Worm (Caenorhabditis elegans) whole organism, L4 larva: ENCODE results near the gene F54D8.10.

Experiments used
- D1046.2 ChIP-seq: fragments of 200-800 bp; sonication (Bioruptor generic); IDR thresholded peaks from 2 replicates; pipeline ENCODE4 v1.3.6; 2022; ENCODE audit warnings: missing genetic modification characterization, missing compliant biosample characterization
- F37D6.2 ChIP-seq: sonication (generic microtip); optimal IDR thresholded peaks from 2 replicates; lab custom pipeline; 2016; ENCODE audit warnings: mild to moderate bottlenecking, missing genetic modification characterization, missing compliant biosample characterization
- T20F7.1 ChIP-seq: fragments of 200-800 bp; sonication (Bioruptor generic); optimal IDR thresholded peaks from 2 replicates; lab custom pipeline; 2018; ENCODE audit warnings: mild to moderate bottlenecking, missing genetic modification characterization, missing compliant biosample characterization
- T26A8.4 ChIP-seq: fragments of 200-800 bp; sonication (Bioruptor generic); IDR thresholded peaks from 2 replicates; pipeline ENCODE4 v1.3.6; 2022; ENCODE audit warnings: missing genetic modification characterization, missing compliant biosample characterization
- Y5F2A.4 ChIP-seq: fragments of 200-800 bp; sonication (Bioruptor generic); optimal IDR thresholded peaks from 2 replicates; lab custom pipeline; 2018; ENCODE audit warnings: mild to moderate bottlenecking, missing genetic modification characterization, missing compliant biosample characterization
- ZK337.2 ChIP-seq: fragments of 200-800 bp; sonication (Bioruptor generic); IDR thresholded peaks from 2 replicates; pipeline ENCODE4 v1.3.6; 2022; ENCODE audit warnings: missing genetic modification reagents, missing genetic modification characterization, missing compliant biosample characterization
- ZK546.5 ChIP-seq, 2 experiments: sonication (generic microtip); optimal IDR thresholded peaks; 2 replicates each; lab custom pipeline; 2017; ENCODE audit warnings: missing biosample characterization in 2 of 2, missing genetic modification characterization in 2 of 2
- aha-1 ChIP-seq: fragments of 150-350 bp; peaks from one replicate; lab custom pipeline; 2014; ENCODE audit warnings: missing biosample characterization, missing genetic modification characterization
- attf-4 ChIP-seq: sonication (generic microtip); optimal IDR thresholded peaks from 3 replicates; lab custom pipeline; 2017; ENCODE audit warnings: missing biosample characterization, missing genetic modification characterization
- ceh-32 ChIP-seq: sonication (generic microtip); optimal IDR thresholded peaks from 2 replicates; lab custom pipeline; 2016; ENCODE audit warnings: mild to moderate bottlenecking, missing genetic modification characterization, missing compliant biosample characterization; ENCODE audit not compliant: poor library complexity
- daf-16 ChIP-seq, 3 experiments: sonication (generic microtip); optimal IDR thresholded peaks; 2 replicates each; lab custom pipeline; 2016 to 2017; ENCODE audit warnings: missing genetic modification characterization in 3 of 3, missing genetic modification reagents in 3 of 3, mild to moderate bottlenecking in 2 of 3, missing compliant biosample characterization in 2 of 3, missing biosample characterization in 1 of 3, moderate library complexity in 1 of 3
- daf-19 ChIP-seq: fragments of 200-800 bp; sonication (Bioruptor generic); conservative IDR thresholded peaks from 2 replicates; pipeline ENCODE4 v1.3.6; 2022; ENCODE audit warnings: missing genetic modification characterization, missing compliant biosample characterization
- dmd-6 ChIP-seq: fragments of 200-800 bp; sonication (Bioruptor generic); IDR thresholded peaks from 2 replicates; pipeline ENCODE4 v1.3.6; 2022; ENCODE audit warnings: missing genetic modification reagents, missing genetic modification characterization, missing compliant biosample characterization
- dmd-8 ChIP-seq: fragments of 200-800 bp; sonication (Bioruptor generic); IDR thresholded peaks from 2 replicates; pipeline ENCODE4 v1.3.6; 2022; ENCODE audit warnings: missing genetic modification characterization, missing compliant biosample characterization
- dmd-9 ChIP-seq: fragments of 200-800 bp; sonication (Bioruptor generic); IDR thresholded peaks from 2 replicates; pipeline ENCODE4 v1.3.6; 2022; ENCODE audit warnings: missing genetic modification reagents, missing genetic modification characterization, missing compliant biosample characterization
- dve-1 ChIP-seq: sonication (generic microtip); optimal IDR thresholded peaks from 2 replicates; lab custom pipeline; 2017; ENCODE audit warnings: antibody characterized with exemption, mild to moderate bottlenecking, missing genetic modification characterization, missing compliant biosample characterization; ENCODE audit not compliant: insufficient read depth
- fkh-10 ChIP-seq: fragments of 150-350 bp; optimal IDR thresholded peaks from 2 replicates; lab custom pipeline; 2014; ENCODE audit warnings: missing biosample characterization, missing genetic modification reagents, missing genetic modification characterization
- fos-1 ChIP-seq: fragments of 150-350 bp; optimal IDR thresholded peaks from 2 replicates; lab custom pipeline; 2014; ENCODE audit warnings: missing biosample characterization, missing genetic modification characterization
- hlh-11 ChIP-seq: fragments of 200-800 bp; sonication (Bioruptor generic); optimal IDR thresholded peaks from 2 replicates; lab custom pipeline; 2018; ENCODE audit warnings: mild to moderate bottlenecking, missing genetic modification characterization, missing compliant biosample characterization
- hlh-30 ChIP-seq: sonication (generic microtip); optimal IDR thresholded peaks from 2 replicates; lab custom pipeline; 2017; ENCODE audit warnings: antibody characterized with exemption, mild to moderate bottlenecking, missing genetic modification characterization, missing compliant biosample characterization; ENCODE audit not compliant: insufficient read depth
- jun-1 ChIP-seq: fragments of 150-350 bp; optimal IDR thresholded peaks from 2 replicates; lab custom pipeline; 2014; ENCODE audit warnings: missing biosample characterization, missing genetic modification reagents, missing genetic modification characterization
- lin-1 ChIP-seq: fragments of 200-800 bp; sonication (Bioruptor generic); IDR thresholded peaks from 2 replicates; pipeline ENCODE4 v1.3.6; 2022; ENCODE audit warnings: missing genetic modification reagents, missing genetic modification characterization, missing compliant biosample characterization
- lin-38 ChIP-seq: fragments of 200-800 bp; sonication (Bioruptor generic); IDR thresholded peaks from 2 replicates; pipeline ENCODE4 v1.3.6; 2022; ENCODE audit warnings: missing genetic modification reagents, missing genetic modification characterization, missing compliant biosample characterization
- lsy-2 ChIP-seq, 2 experiments: fragments of 150-350 bp in 1 of 2; sonication (generic microtip) in 1 of 2; optimal IDR thresholded peaks; 2 replicates each; lab custom pipeline; 2014 to 2017; ENCODE audit warnings: missing biosample characterization in 2 of 2, missing genetic modification characterization in 2 of 2
- mdl-1 ChIP-seq, 2 experiments: fragments of 150-350 bp in 1 of 2; sonication (generic microtip) in 1 of 2; optimal IDR thresholded peaks; 2 replicates each; lab custom pipeline; 2014 to 2017; ENCODE audit warnings: missing biosample characterization in 2 of 2, missing genetic modification characterization in 2 of 2
- mep-1 ChIP-seq: fragments of 150-350 bp; sonication (generic microtip); optimal IDR thresholded peaks from 3 replicates; lab custom pipeline; 2014; ENCODE audit warnings: missing biosample characterization, missing genetic modification characterization
- mes-2 ChIP-seq: sonication (generic microtip); optimal IDR thresholded peaks from 2 replicates; lab custom pipeline; 2016; ENCODE audit warnings: missing genotype, mild to moderate bottlenecking, missing genetic modification characterization, missing compliant biosample characterization; ENCODE audit not compliant: poor library complexity, severe bottlenecking
- mxl-3 ChIP-seq: fragments of 200-800 bp; sonication (Bioruptor generic); optimal IDR thresholded peaks from 2 replicates; lab custom pipeline; 2018; ENCODE audit warnings: mild to moderate bottlenecking, missing genetic modification characterization, missing compliant biosample characterization
- nhr-11 ChIP-seq: fragments of 150-350 bp; optimal IDR thresholded peaks from 2 replicates; lab custom pipeline; 2014; ENCODE audit warnings: missing biosample characterization, missing genetic modification characterization
- nhr-25 ChIP-seq: sonication (generic microtip); optimal IDR thresholded peaks from 2 replicates; lab custom pipeline; 2017; ENCODE audit warnings: missing genetic modification characterization, mild to moderate bottlenecking, missing compliant biosample characterization, antibody characterized with exemption, moderate library complexity, borderline replicate concordance; ENCODE audit not compliant: insufficient read depth
- nhr-28 ChIP-seq: fragments of 150-350 bp; optimal IDR thresholded peaks from 2 replicates; lab custom pipeline; 2014; ENCODE audit warnings: missing biosample characterization, missing genetic modification characterization
- nhr-48 ChIP-seq: sonication (generic microtip); optimal IDR thresholded peaks from 2 replicates; lab custom pipeline; 2016; ENCODE audit warnings: mild to moderate bottlenecking, missing genetic modification characterization, missing compliant biosample characterization
- nhr-6 ChIP-seq: fragments of 150-350 bp; optimal IDR thresholded peaks from 2 replicates; lab custom pipeline; 2014; ENCODE audit warnings: missing biosample characterization, missing genetic modification characterization
- nhr-77 ChIP-seq: fragments of 150-350 bp; optimal IDR thresholded peaks from 2 replicates; lab custom pipeline; 2014; ENCODE audit warnings: missing biosample characterization, missing genetic modification characterization
- pha-4 ChIP-seq, 2 experiments: fragments of 150-350 bp in 1 of 2; fragments of 200-800 bp in 1 of 2; sonication (Bioruptor generic) in 1 of 2; IDR thresholded peaks in 1 of 2; optimal IDR thresholded peaks in 1 of 2; 2 replicates each; pipeline versions ENCODE4 v1.3.6 to Lab custom; 2014 to 2022; ENCODE audit warnings: missing genetic modification characterization in 2 of 2, missing genetic modification reagents in 2 of 2, missing biosample characterization in 1 of 2, missing compliant biosample characterization in 1 of 2
- pqm-1 ChIP-seq: sonication (generic microtip); optimal IDR thresholded peaks from 2 replicates; lab custom pipeline; 2017; ENCODE audit warnings: missing biosample characterization, missing genetic modification characterization
- rbr-2 ChIP-seq: sonication (generic microtip); optimal IDR thresholded peaks from 2 replicates; lab custom pipeline; 2016; ENCODE audit warnings: missing genotype, missing genetic modification characterization, missing compliant biosample characterization
- saeg-2 ChIP-seq: fragments of 200-800 bp; sonication (Bioruptor generic); IDR thresholded peaks from 2 replicates; pipeline ENCODE4 v1.3.6; 2022; ENCODE audit warnings: missing genetic modification reagents, missing genetic modification characterization, missing compliant biosample characterization
- set-16 ChIP-seq: fragments of 200-800 bp; sonication (Bioruptor generic); IDR thresholded peaks from 2 replicates; pipeline ENCODE4 v1.3.6; 2022; ENCODE audit warnings: missing genetic modification reagents, missing genetic modification characterization, missing compliant biosample characterization
- spr-3 ChIP-seq: fragments of 200-800 bp; sonication (Bioruptor generic); optimal IDR thresholded peaks from 2 replicates; lab custom pipeline; 2018; ENCODE audit warnings: mild to moderate bottlenecking, missing genetic modification characterization, missing compliant biosample characterization
- unc-130 ChIP-seq: sonication (generic microtip); optimal IDR thresholded peaks from 2 replicates; lab custom pipeline; 2016; ENCODE audit warnings: missing genetic modification reagents, missing genetic modification characterization, missing compliant biosample characterization
- unc-62 ChIP-seq, 3 experiments: fragments of 150-350 bp in 1 of 3; sonication (generic microtip); optimal IDR thresholded peaks in 2 of 3; peaks in 1 of 3; 1 replicate in 1 of 3; 2 replicates in 2 of 3; lab custom pipeline; 2014 to 2017; ENCODE audit warnings: missing biosample characterization in 3 of 3, missing genetic modification characterization in 3 of 3, missing genetic modification reagents in 3 of 3, missing genotype in 1 of 3
- vab-7 ChIP-seq: fragments of 200-800 bp; sonication (Bioruptor generic); IDR thresholded peaks from 2 replicates; pipeline ENCODE4 v1.3.6; 2022; ENCODE audit warnings: missing genetic modification reagents, missing genetic modification characterization, missing compliant biosample characterization
- zip-11 ChIP-seq: fragments of 200-800 bp; sonication (Bioruptor generic); IDR thresholded peaks from 2 replicates; pipeline ENCODE4 v1.3.6; 2022; ENCODE audit warnings: missing genetic modification characterization, missing compliant biosample characterization
- ztf-11 ChIP-seq: fragments of 150-350 bp; optimal IDR thresholded peaks from 2 replicates; lab custom pipeline; 2014; ENCODE audit warnings: missing biosample characterization, missing genetic modification characterization

F54D8.10 gene

ce11 chrIII:5076569-5076968 is 18.0 kb upstream of the F54D8.10 start:
- no peak for TF ChIP-seq dmd-8 (GFP tag; lab: Robert Waterston, UW)
- peak; percentile 6 for TF ChIP-seq unc-130
- no peak for TF ChIP-seq spr-3 (GFP tag; lab: Kevin White, UChicago)
- peak; percentile 58 for TF ChIP-seq mes-2 (tag; lab: Kevin White, UChicago)
- peak; percentile 52 for TF ChIP-seq lin-38

ce11 chrIII:5077150-5077814 is 17.3 kb upstream of the F54D8.10 start, which contains the start of gene alh-1:
Gene alh-1, plus strand, starts transcription at chrIII:5077764.
- TF ChIP-seq pqm-1 (peak; percentile 78), attf-4 (tag; lab: Kevin White, UChicago) (no peak), lsy-2 (tag; optimal IDR thresholded peaks at IDR 0.05; lab: Kevin White, UChicago) (peak in 1 of 2 experiments; percentile 12), daf-16 (GFP tag; optimal IDR thresholded peaks at IDR 0.05; lab: Kevin White, UChicago) (no peak), daf-16 (tag; optimal IDR thresholded peaks at IDR 0.05; lab: Kevin White, UChicago) (peak; percentile 79), hlh-30 (tag; lab: Kevin White, UChicago) (peak; percentile 21), dve-1 (peak; percentile 69), ceh-32 (tag; lab: Kevin White, UChicago) (no peak), nhr-77 (peak; percentile 35), mxl-3 (GFP tag; lab: Kevin White, UChicago) (peak; percentile 53), jun-1 (tag; lab: Kevin White, UChicago) (no peak), ztf-11 (tag; lab: Kevin White, UChicago) (no peak), dmd-9 (GFP tag; lab: Robert Waterston, UW) (no peak), F37D6.2 (tag; lab: Kevin White, UChicago) (no peak), nhr-6 (tag; lab: Kevin White, UChicago) (no peak), aha-1 (tag; lab: Kevin White, UChicago) (peak; percentile 20), dmd-6 (GFP tag; lab: Robert Waterston, UW) (peak; percentile 73), T20F7.1 (GFP tag; lab: Kevin White, UChicago) (peak; percentile 12), hlh-11 (peak; percentile 75), lin-1 (GFP tag; lab: Robert Waterston, UW) (no peak), D1046.2 (no peak), mdl-1 (tag; optimal IDR thresholded peaks at IDR 0.05; lab: Kevin White, UChicago) (peak in 1 of 2 experiments; percentile 67), T26A8.4 (GFP tag; lab: Robert Waterston, UW) (no peak), ZK337.2 (no peak), unc-62 (GFP tag; optimal IDR thresholded peaks at IDR 0.05 in 1 of 2; lab: Kevin White, UChicago) (peak in 1 of 2 experiments; percentile 74), unc-62 (tag; optimal IDR thresholded peaks at IDR 0.05; lab: Kevin White, UChicago) (no peak), nhr-48 (tag; lab: Kevin White, UChicago) (no peak), ZK546.5 (tag; optimal IDR thresholded peaks at IDR 0.05; lab: Kevin White, UChicago) (no peak), pha-4 (GFP tag; IDR thresholded peaks at IDR 0.05; lab: Robert Waterston, UW) (no peak), pha-4 (tag; optimal IDR thresholded peaks at IDR 0.05; lab: Kevin White, UChicago) (peak; percentile 23), nhr-28 (tag; lab: Kevin White, UChicago) (peak; percentile 54), saeg-2 (no peak), lin-38 (no peak), zip-11 (GFP tag; lab: Robert Waterston, UW) (no peak)

ce11 chrIII:5078062-5078461 is 16.5 kb upstream of the F54D8.10 start:
- TF ChIP-seq mxl-3 (GFP tag; lab: Kevin White, UChicago) (peak; percentile 97), daf-16 (GFP tag; optimal IDR thresholded peaks at IDR 0.05; lab: Kevin White, UChicago) (peak in 1 of 2 experiments; percentile 79), daf-16 (tag; optimal IDR thresholded peaks at IDR 0.05; lab: Kevin White, UChicago) (peak; percentile 98), Y5F2A.4 (GFP tag; lab: Kevin White, UChicago) (no peak), fkh-10 (GFP tag; lab: Kevin White, UChicago) (no peak), mep-1 (tag; lab: Kevin White, UChicago) (peak; percentile 81), ZK546.5 (tag; optimal IDR thresholded peaks at IDR 0.05; lab: Kevin White, UChicago) (no peak), dmd-8 (GFP tag; lab: Robert Waterston, UW) (no peak), daf-19 (no peak), fos-1 (tag; lab: Kevin White, UChicago) (no peak), nhr-6 (tag; lab: Kevin White, UChicago) (no peak), nhr-28 (tag; lab: Kevin White, UChicago) (peak; percentile 97), nhr-11 (tag; lab: Kevin White, UChicago) (peak; percentile 83), aha-1 (tag; lab: Kevin White, UChicago) (no peak), rbr-2 (tag; lab: Kevin White, UChicago) (no peak), vab-7 (GFP tag; lab: Robert Waterston, UW) (no peak), unc-130 (no peak), nhr-25 (tag; lab: Kevin White, UChicago) (no peak), set-16 (no peak)
